Worm (Caenorhabditis elegans) whole organism, L3 larva: ENCODE data around the gene tmem-24.

Experiments used
- elt-2 ChIP-seq: sonication (generic microtip); optimal IDR thresholded peaks from 2 replicates; lab custom pipeline; 2016; ENCODE audit warnings: missing genetic modification reagents, mild to moderate bottlenecking, missing genetic modification characterization, missing compliant biosample characterization
- elt-3 ChIP-seq, 3 experiments: fragments of 150-350 bp in 1 of 3; sonication (generic microtip) in 2 of 3; optimal IDR thresholded peaks; 2 replicates in 2 of 3; 4 replicates in 1 of 3; lab custom pipeline; 2014 to 2017; ENCODE audit warnings: missing biosample characterization in 3 of 3, missing genetic modification characterization in 3 of 3
- fos-1 ChIP-seq: fragments of 150-350 bp; optimal IDR thresholded peaks from 2 replicates; lab custom pipeline; 2014; ENCODE audit warnings: missing biosample characterization, missing genetic modification characterization
- nhr-12 ChIP-seq: fragments of 150-350 bp; optimal IDR thresholded peaks from 2 replicates; lab custom pipeline; 2014; ENCODE audit warnings: missing biosample characterization, missing genetic modification characterization
- nhr-76 ChIP-seq: fragments of 150-350 bp; sonication (generic microtip); optimal IDR thresholded peaks from 5 replicates; lab custom pipeline; 2014; ENCODE audit warnings: missing biosample characterization, missing genetic modification characterization
- skn-1 ChIP-seq: fragments of 150-350 bp; optimal IDR thresholded peaks from 2 replicates; lab custom pipeline; 2014; ENCODE audit warnings: missing biosample characterization, missing genetic modification characterization
- unc-62 ChIP-seq: fragments of 150-350 bp; sonication (generic microtip); optimal IDR thresholded peaks from 4 replicates; lab custom pipeline; 2014; ENCODE audit warnings: missing biosample characterization, missing genetic modification reagents, missing genetic modification characterization

ce11 chrX:3605727-3606126 lies 39.0 kb downstream of the tmem-24 start, which contains the start of gene C18B2.4:
- TF ChIP-seq fos-1 (tag; lab: Kevin White, UChicago) (no peak), skn-1 (tag; lab: Kevin White, UChicago) (peak; percentile 8), elt-2 (tag; lab: Kevin White, UChicago) (peak; percentile 79), nhr-76 (no peak), nhr-12 (tag; lab: Kevin White, UChicago) (no peak), unc-62 (GFP tag; lab: Kevin White, UChicago) (no peak), elt-3 (tag; optimal IDR thresholded peaks at IDR 0.05; lab: Kevin White, UChicago) (peak in 1 of 3 experiments; percentile 25)
